Fruit fly (Drosophila melanogaster): ENCODE measurements around the gene Ipo9.

DNA sequence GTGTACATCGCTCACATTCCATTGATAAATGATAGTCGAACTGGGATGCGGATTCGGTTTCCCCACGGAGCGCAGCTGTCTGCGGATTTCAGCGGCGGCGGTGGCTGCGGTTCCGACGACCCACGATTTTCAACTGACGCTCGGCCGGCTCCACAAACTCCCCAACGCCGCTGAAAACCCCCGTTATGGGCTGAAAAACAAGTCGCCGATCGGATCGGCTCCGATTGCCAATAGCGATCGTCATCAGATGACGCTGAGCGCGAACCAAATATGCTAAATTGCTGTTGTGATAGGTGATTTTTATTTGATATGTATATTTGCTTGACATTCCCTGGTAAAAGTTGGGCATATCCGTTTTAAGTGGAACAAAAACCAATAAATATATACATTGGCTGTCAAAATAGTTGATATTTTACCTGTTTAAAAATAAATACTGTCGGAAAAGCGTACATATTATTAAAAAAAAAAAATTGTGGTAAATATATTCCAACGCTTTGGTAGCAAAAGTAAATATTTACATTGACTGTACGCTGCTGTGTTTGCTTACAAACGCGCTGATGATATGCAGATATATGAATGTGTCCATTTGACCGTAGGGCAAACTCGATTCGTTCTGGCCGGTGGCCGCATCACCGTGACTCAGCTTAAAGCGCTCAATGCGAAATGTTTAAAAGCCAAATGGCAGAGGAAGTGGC lies 42.0 kb downstream of the Ipo9 start:
- no peak for TF ChIP-seq Dll (optimal IDR thresholded peaks at IDR 0.05)
- TF ChIP-seq psq (optimal IDR thresholded peaks at IDR 0.05), result no peak
- no peak for TF ChIP-seq EcR (GFP tag; optimal IDR thresholded peaks at IDR 0.05)
- no peak for TF ChIP-seq CG8478 (optimal IDR thresholded peaks at IDR 0.05)

All from whole organism.